Worm (Caenorhabditis elegans) whole organism, midembryonic: ENCODE data around the gene F44B9.8.

Experiments
- T22C8.4 ChIP-seq: fragments of 200-800 bp; sonication (Bioruptor generic); IDR thresholded peaks from 2 replicates; pipeline ENCODE4 v1.3.6; 2022; ENCODE audit warnings: missing genetic modification characterization, missing compliant biosample characterization
- cog-1 ChIP-seq: sonication (generic microtip); optimal IDR thresholded peaks from 2 replicates; lab custom pipeline; 2016; ENCODE audit warnings: missing genetic modification characterization, missing compliant biosample characterization
- flt-1 ChIP-seq: fragments of 200-800 bp; sonication (Bioruptor generic); IDR thresholded peaks from 2 replicates; pipeline ENCODE4 v1.3.6; 2022; ENCODE audit warnings: missing genetic modification characterization, missing compliant biosample characterization
- klf-2 ChIP-seq: fragments of 200-800 bp; sonication (Bioruptor generic); conservative IDR thresholded peaks from 2 replicates; pipeline ENCODE4 v1.3.6; 2022; ENCODE audit warnings: missing genetic modification reagents, missing genetic modification characterization, missing compliant biosample characterization
- med-1 ChIP-seq: sonication (generic microtip); optimal IDR thresholded peaks from 2 replicates; lab custom pipeline; 2017; ENCODE audit warnings: missing genetic modification characterization, mild to moderate bottlenecking, missing compliant biosample characterization, antibody characterized with exemption, missing genetic modification reagents; ENCODE audit not compliant: insufficient read depth
- ref-1 ChIP-seq: fragments of 200-800 bp; sonication (Bioruptor generic); conservative IDR thresholded peaks from 2 replicates; pipeline ENCODE4 v1.3.6; 2022; ENCODE audit warnings: missing genetic modification reagents, missing genetic modification characterization, missing compliant biosample characterization
- tab-1 ChIP-seq: fragments of 200-800 bp; sonication (Bioruptor generic); IDR thresholded peaks from 2 replicates; pipeline ENCODE4 v1.3.6; 2022; ENCODE audit warnings: missing genetic modification characterization, missing compliant biosample characterization
- ztf-23 ChIP-seq: fragments of 200-800 bp; sonication (Bioruptor generic); IDR thresholded peaks from 2 replicates; pipeline ENCODE4 v1.3.6; 2022; ENCODE audit warnings: missing genetic modification reagents, missing genetic modification characterization, missing compliant biosample characterization
- ztf-29 ChIP-seq: fragments of 200-800 bp; sonication (Bioruptor generic); IDR thresholded peaks from 2 replicates; pipeline ENCODE4 v1.3.6; 2022; ENCODE audit warnings: missing genetic modification reagents, missing genetic modification characterization, missing compliant biosample characterization

The F44B9.8 gene

DNA sequence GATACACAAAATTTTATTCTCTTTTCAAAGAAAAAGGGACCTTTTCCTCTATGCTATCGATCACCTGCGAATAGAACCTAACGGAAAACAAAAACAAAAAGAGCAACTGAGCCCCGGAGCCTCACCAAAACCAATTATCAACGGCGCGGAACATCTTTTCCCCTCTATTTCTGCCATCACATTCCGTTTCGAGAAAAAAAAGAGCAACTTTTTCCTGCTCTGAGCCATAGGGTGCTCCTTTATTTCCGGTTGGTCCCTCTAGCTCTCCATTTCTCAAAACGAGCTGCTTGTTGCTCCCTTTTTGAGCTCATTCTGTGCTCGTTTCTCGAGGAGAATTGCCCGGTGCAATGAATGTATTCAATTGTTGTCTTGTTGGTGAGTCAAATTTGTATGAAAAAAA is 49.8 kb downstream of the F44B9.8 start, which contains the start of gene clp-1:
Gene clp-1 (plus strand): TSS at position 301 of the 400 bp plus-strand sequence.
- TF ChIP-seq tab-1 (GFP tag; lab: Robert Waterston, UW) = no peak
- TF ChIP-seq med-1 (GFP tag; lab: Kevin White, UChicago) = no peak
- TF ChIP-seq ztf-23 (GFP tag; lab: Robert Waterston, UW) = no peak
- TF ChIP-seq klf-2 (GFP tag; lab: Robert Waterston, UW) = no peak
- TF ChIP-seq ref-1 (GFP tag; lab: Robert Waterston, UW) = no peak
- TF ChIP-seq ztf-29 (GFP tag; lab: Robert Waterston, UW) = no peak
- no peak for TF ChIP-seq flt-1
- TF ChIP-seq T22C8.4 (GFP tag; lab: Robert Waterston, UW) = no peak
- no peak for TF ChIP-seq cog-1

DNA sequence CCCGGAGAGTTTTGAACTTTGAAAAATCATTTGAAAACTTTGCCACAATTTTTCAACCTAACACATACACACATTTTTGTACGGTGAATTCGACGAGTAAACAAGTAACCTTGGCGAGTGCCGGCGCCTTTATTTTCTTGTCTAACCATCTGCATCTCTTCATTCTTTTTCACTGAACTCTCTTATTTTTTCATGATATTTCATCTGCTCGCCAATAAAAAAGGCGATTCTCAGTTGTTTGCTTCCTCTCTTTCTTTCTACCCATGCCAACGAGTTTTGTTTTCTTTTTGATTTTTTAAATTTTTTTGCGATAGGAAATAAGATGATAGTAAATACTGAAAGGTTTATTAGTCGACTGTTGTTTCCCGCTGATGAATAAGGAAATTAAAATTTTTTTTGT is 50.7 kb downstream of the F44B9.8 start:
- no peak for TF ChIP-seq T22C8.4 (GFP tag; lab: Robert Waterston, UW)
- TF ChIP-seq tab-1 (GFP tag; lab: Robert Waterston, UW) = no peak
- no peak for TF ChIP-seq ztf-23 (GFP tag; lab: Robert Waterston, UW)

DNA sequence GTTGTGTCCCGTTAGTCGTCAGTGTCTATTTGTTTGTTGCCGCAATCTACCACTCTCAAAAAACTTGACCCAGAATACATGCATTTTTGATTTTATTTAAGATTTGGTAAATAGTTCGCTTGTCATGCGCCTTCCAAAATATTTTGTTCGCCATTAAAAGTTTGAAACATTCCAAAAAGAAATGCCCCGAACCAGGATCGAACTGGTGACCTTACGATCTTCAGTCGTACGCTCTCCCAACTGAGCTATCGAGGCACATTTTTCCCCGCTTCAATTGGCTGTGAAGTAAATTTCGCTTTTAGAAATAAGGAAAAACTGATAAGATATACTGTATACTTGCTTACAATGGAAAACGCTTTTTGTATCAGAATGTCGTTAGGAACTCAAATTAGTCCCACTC is 51.2 kb downstream of the F44B9.8 start:
- TF ChIP-seq ztf-29 (GFP tag; lab: Robert Waterston, UW) (no peak), flt-1 (no peak), ref-1 (GFP tag; lab: Robert Waterston, UW) (no peak), T22C8.4 (GFP tag; lab: Robert Waterston, UW) (no peak), klf-2 (GFP tag; lab: Robert Waterston, UW) (no peak), ztf-23 (GFP tag; lab: Robert Waterston, UW) (no peak), tab-1 (GFP tag; lab: Robert Waterston, UW) (no peak), cog-1 (no peak), med-1 (GFP tag; lab: Kevin White, UChicago) (no peak)
